Fruit fly (Drosophila melanogaster) S2 (cell line): ENCODE data around the gene bc10.

Experiments used
- CG8478 ChIP-seq: fragments of >200 bp; optimal IDR thresholded peaks from 2 replicates; lab custom pipeline; 2018
- CTCF ChIP-seq, 2 experiments: fragments of >200 bp; optimal IDR thresholded peaks; 2 replicates each; lab custom pipeline; 2018

DNA sequence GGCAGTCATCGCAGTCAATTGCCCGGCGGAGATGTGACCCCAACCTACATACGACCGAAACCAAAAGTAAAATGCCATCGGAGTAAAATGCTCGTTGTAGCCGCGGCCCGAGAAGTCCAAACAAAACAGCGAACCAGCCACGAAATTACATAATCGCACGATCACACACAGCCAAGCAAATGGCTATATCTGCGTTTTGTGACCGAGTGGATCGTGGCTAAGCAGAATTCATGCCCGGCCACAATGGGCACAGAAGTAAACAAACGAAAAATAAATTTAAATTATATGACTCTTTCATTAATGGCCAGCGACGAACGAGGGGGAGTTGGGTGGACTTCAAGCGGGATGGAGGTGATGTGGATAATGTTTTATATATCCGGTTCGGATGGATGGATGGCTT, 4.7 kb downstream of the bc10 start:
- no peak for TF ChIP-seq CTCF (optimal IDR thresholded peaks at IDR 0.05; lab: Kevin White, UChicago)
- no peak for TF ChIP-seq CG8478 (lab: Kevin White, UChicago)
